Worm (Caenorhabditis elegans) whole organism, young adult: ENCODE results near the gene npr-41.
A peak's percentile ranks its signal among the peaks of the same experiment; 100 is the strongest.

Experiments
- B0035.1 ChIP-seq: sonication (generic microtip); optimal IDR thresholded peaks from 2 replicates; lab custom pipeline; 2016; ENCODE audit warnings: missing genetic modification characterization, mild to moderate bottlenecking, missing compliant biosample characterization, missing genotype, missing genetic modification reagents
- F10E7.11 ChIP-seq: sonication (generic microtip); optimal IDR thresholded peaks from 2 replicates; lab custom pipeline; 2017; ENCODE audit warnings: mild to moderate bottlenecking, missing genetic modification characterization, moderate library complexity, missing compliant biosample characterization
- F23B12.7 ChIP-seq: sonication (generic microtip); optimal IDR thresholded peaks from 2 replicates; lab custom pipeline; 2017; ENCODE audit warnings: missing genetic modification characterization, mild to moderate bottlenecking, missing compliant biosample characterization, antibody characterized with exemption, moderate library complexity; ENCODE audit not compliant: insufficient read depth
- F52B5.7 ChIP-seq: sonication (generic microtip); optimal IDR thresholded peaks from 2 replicates; lab custom pipeline; 2016; ENCODE audit warnings: mild to moderate bottlenecking, missing genetic modification characterization, missing compliant biosample characterization
- F57C9.4 ChIP-seq: sonication (generic microtip); optimal IDR thresholded peaks from 2 replicates; lab custom pipeline; 2017; ENCODE audit warnings: mild to moderate bottlenecking, missing genetic modification characterization, missing compliant biosample characterization
- K11D2.4 ChIP-seq: fragments of 200-800 bp; sonication (Bioruptor generic); IDR thresholded peaks from 2 replicates; pipeline ENCODE4 v1.3.6; 2022; ENCODE audit warnings: missing genetic modification reagents, missing genetic modification characterization, missing compliant biosample characterization
- T07F8.4 ChIP-seq: sonication (generic microtip); optimal IDR thresholded peaks from 2 replicates; lab custom pipeline; 2016; ENCODE audit warnings: mild to moderate bottlenecking, missing genetic modification characterization, moderate library complexity, missing compliant biosample characterization
- Y53F4B.3 ChIP-seq: fragments of 200-800 bp; sonication (Bioruptor generic); IDR thresholded peaks from 2 replicates; pipeline ENCODE4 v1.3.6; 2022; ENCODE audit warnings: missing genetic modification reagents, missing genetic modification characterization, missing compliant biosample characterization
- Y53G8AR.9 ChIP-seq: fragments of 200-800 bp; sonication (Bioruptor generic); conservative IDR thresholded peaks from 2 replicates; pipeline ENCODE4 v1.3.6; 2022; ENCODE audit warnings: missing genetic modification reagents, missing genetic modification characterization, missing compliant biosample characterization
- Y56A3A.18 ChIP-seq: fragments of 200-800 bp; sonication (Bioruptor generic); IDR thresholded peaks from 2 replicates; pipeline ENCODE4 v1.3.6; 2022; ENCODE audit warnings: missing genetic modification reagents, missing genetic modification characterization, missing compliant biosample characterization
- Y79H2A.3 ChIP-seq: fragments of 200-800 bp; sonication (Bioruptor generic); conservative IDR thresholded peaks from 2 replicates; pipeline ENCODE4 v1.3.6; 2022; ENCODE audit warnings: missing genetic modification reagents, missing genetic modification characterization, missing compliant biosample characterization
- attf-3 ChIP-seq: fragments of 200-800 bp; sonication (Bioruptor generic); conservative IDR thresholded peaks from 2 replicates; pipeline ENCODE4 v1.3.6; 2022; ENCODE audit warnings: missing genetic modification reagents, missing genetic modification characterization, missing compliant biosample characterization
- attf-5 ChIP-seq: fragments of 200-800 bp; sonication (Bioruptor generic); optimal IDR thresholded peaks from 2 replicates; lab custom pipeline; 2018; ENCODE audit warnings: mild to moderate bottlenecking, missing genetic modification characterization, missing compliant biosample characterization
- attf-6 ChIP-seq: fragments of 200-800 bp; sonication (Bioruptor generic); IDR thresholded peaks from 2 replicates; pipeline ENCODE4 v1.3.6; 2022; ENCODE audit warnings: missing genetic modification reagents, missing genetic modification characterization, missing compliant biosample characterization
- bed-2 ChIP-seq: fragments of 200-800 bp; sonication (Bioruptor generic); IDR thresholded peaks from 2 replicates; pipeline ENCODE4 v1.3.6; 2022; ENCODE audit warnings: missing genetic modification reagents, missing genetic modification characterization, missing compliant biosample characterization
- ceh-58 ChIP-seq: fragments of 200-800 bp; sonication (Bioruptor generic); IDR thresholded peaks from 2 replicates; pipeline ENCODE4 v1.3.6; 2022; ENCODE audit warnings: missing genetic modification characterization, missing compliant biosample characterization
- ceh-91 ChIP-seq: fragments of 200-800 bp; sonication (Bioruptor generic); IDR thresholded peaks from 2 replicates; pipeline ENCODE4 v1.3.6; 2022; ENCODE audit warnings: missing genetic modification reagents, missing genetic modification characterization, missing compliant biosample characterization
- chd-7 ChIP-seq: sonication (generic microtip); optimal IDR thresholded peaks from 2 replicates; lab custom pipeline; 2016; ENCODE audit warnings: mild to moderate bottlenecking, missing genetic modification characterization, moderate library complexity, missing compliant biosample characterization
- dox-1 ChIP-seq: fragments of 200-800 bp; sonication (Bioruptor generic); IDR thresholded peaks from 2 replicates; pipeline ENCODE4 v1.3.6; 2022; ENCODE audit warnings: missing genetic modification reagents, missing genetic modification characterization, missing compliant biosample characterization
- egl-44 ChIP-seq: fragments of 200-800 bp; sonication (Bioruptor generic); IDR thresholded peaks from 2 replicates; pipeline ENCODE4 v1.3.6; 2022; ENCODE audit warnings: missing genetic modification reagents, missing genetic modification characterization, missing compliant biosample characterization
- gei-17 ChIP-seq: fragments of 200-800 bp; sonication (Bioruptor generic); optimal IDR thresholded peaks from 2 replicates; lab custom pipeline; 2018; ENCODE audit warnings: mild to moderate bottlenecking, missing genetic modification characterization, missing compliant biosample characterization
- hlh-26 ChIP-seq: fragments of 200-800 bp; sonication (Bioruptor generic); conservative IDR thresholded peaks from 2 replicates; pipeline ENCODE4 v1.3.6; 2022; ENCODE audit warnings: missing genetic modification reagents, missing genetic modification characterization, missing compliant biosample characterization
- hmg-1.2 ChIP-seq: fragments of 200-800 bp; sonication (Bioruptor generic); IDR thresholded peaks from 2 replicates; pipeline ENCODE4 v1.3.6; 2022; ENCODE audit warnings: missing genetic modification reagents, missing genetic modification characterization, missing compliant biosample characterization
- hrde-1 ChIP-seq: sonication (generic microtip); optimal IDR thresholded peaks from 2 replicates; lab custom pipeline; 2016; ENCODE audit warnings: missing genetic modification characterization, mild to moderate bottlenecking, missing compliant biosample characterization, moderate library complexity, missing genotype, missing genetic modification reagents, borderline replicate concordance
- hsf-1 ChIP-seq: fragments of 200-800 bp; sonication (Bioruptor generic); IDR thresholded peaks from 2 replicates; pipeline ENCODE4 v1.3.6; 2022; ENCODE audit warnings: missing genetic modification reagents, missing genetic modification characterization, missing compliant biosample characterization
- let-607 ChIP-seq, 2 experiments: fragments of 200-800 bp in 1 of 2; sonication (Bioruptor generic) in 1 of 2; sonication (generic microtip) in 1 of 2; optimal IDR thresholded peaks; 2 replicates each; lab custom pipeline; 2016 to 2018; ENCODE audit warnings: mild to moderate bottlenecking in 2 of 2, missing compliant biosample characterization in 2 of 2, missing genetic modification characterization in 2 of 2, moderate library complexity in 2 of 2, missing genotype in 1 of 2
- lin-26 ChIP-seq: fragments of 200-800 bp; sonication (Bioruptor generic); IDR thresholded peaks from 2 replicates; pipeline ENCODE4 v1.3.6; 2022; ENCODE audit warnings: missing genetic modification reagents, missing genetic modification characterization, missing compliant biosample characterization
- lin-40 ChIP-seq: sonication (generic microtip); optimal IDR thresholded peaks from 2 replicates; lab custom pipeline; 2016; ENCODE audit warnings: missing genetic modification characterization, mild to moderate bottlenecking, missing compliant biosample characterization, missing genotype, missing genetic modification reagents
- lsl-1 ChIP-seq: fragments of 200-800 bp; sonication (Bioruptor generic); optimal IDR thresholded peaks from 2 replicates; lab custom pipeline; 2018; ENCODE audit warnings: mild to moderate bottlenecking, missing genetic modification characterization, moderate library complexity, missing compliant biosample characterization
- madf-3 ChIP-seq: fragments of 200-800 bp; sonication (Bioruptor generic); IDR thresholded peaks from 2 replicates; pipeline ENCODE4 v1.3.6; 2022; ENCODE audit warnings: missing genetic modification reagents, missing genetic modification characterization, missing compliant biosample characterization
- madf-8 ChIP-seq: fragments of 200-800 bp; sonication (Bioruptor generic); conservative IDR thresholded peaks from 2 replicates; pipeline ENCODE4 v1.3.6; 2022; ENCODE audit warnings: missing genetic modification reagents, missing genetic modification characterization, missing compliant biosample characterization
- mxl-1 ChIP-seq: sonication (generic microtip); optimal IDR thresholded peaks from 2 replicates; lab custom pipeline; 2016; ENCODE audit warnings: missing genetic modification characterization, missing compliant biosample characterization
- nfya-2 ChIP-seq: fragments of 200-800 bp; sonication (Bioruptor generic); IDR thresholded peaks from 2 replicates; pipeline ENCODE4 v1.3.6; 2022; ENCODE audit warnings: missing genetic modification reagents, missing genetic modification characterization, missing compliant biosample characterization
- nhr-179 ChIP-seq: sonication (generic microtip); optimal IDR thresholded peaks from 2 replicates; lab custom pipeline; 2016; ENCODE audit warnings: mild to moderate bottlenecking, missing genetic modification characterization, missing compliant biosample characterization
- pbrm-1 ChIP-seq: fragments of 200-800 bp; sonication (Bioruptor generic); IDR thresholded peaks from 2 replicates; pipeline ENCODE4 v1.3.6; 2022; ENCODE audit warnings: missing genetic modification reagents, missing genetic modification characterization, missing compliant biosample characterization
- pha-4 ChIP-seq: fragments of 150-350 bp; sonication (generic microtip); optimal IDR thresholded peaks from 2 replicates; lab custom pipeline; 2014; ENCODE audit warnings: missing biosample characterization, missing genetic modification reagents, missing genetic modification characterization
- rcor-1 ChIP-seq: fragments of 200-800 bp; sonication (Bioruptor generic); IDR thresholded peaks from 2 replicates; pipeline ENCODE4 v1.3.6; 2022; ENCODE audit warnings: missing genetic modification reagents, missing genetic modification characterization, missing compliant biosample characterization
- rec-8 ChIP-seq, 2 experiments: sonication (generic microtip); optimal IDR thresholded peaks; 2 replicates each; lab custom pipeline; 2016; ENCODE audit warnings: mild to moderate bottlenecking in 2 of 2, missing genetic modification characterization in 2 of 2, missing genetic modification reagents in 2 of 2, missing genotype in 2 of 2, missing biosample characterization in 1 of 2, missing compliant biosample characterization in 1 of 2, moderate library complexity in 1 of 2
- sea-2 ChIP-seq: fragments of 200-800 bp; sonication (Bioruptor generic); IDR thresholded peaks from 2 replicates; pipeline ENCODE4 v1.3.6; 2022; ENCODE audit warnings: missing genetic modification characterization, missing compliant biosample characterization
- sptf-2 ChIP-seq: fragments of 200-800 bp; sonication (Bioruptor generic); optimal IDR thresholded peaks from 2 replicates; lab custom pipeline; 2018; ENCODE audit warnings: mild to moderate bottlenecking, missing genetic modification characterization, missing compliant biosample characterization
- tbp1 ChIP-seq: fragments of 200-800 bp; sonication (Bioruptor generic); optimal IDR thresholded peaks from 2 replicates; lab custom pipeline; 2018; ENCODE audit warnings: mild to moderate bottlenecking, missing genetic modification characterization, missing compliant biosample characterization
- unc-130 ChIP-seq: sonication (generic microtip); optimal IDR thresholded peaks from 2 replicates; lab custom pipeline; 2016; ENCODE audit warnings: missing genetic modification reagents, missing genetic modification characterization, missing compliant biosample characterization
- ztf-18 ChIP-seq: sonication (generic microtip); optimal IDR thresholded peaks from 2 replicates; lab custom pipeline; 2016; ENCODE audit warnings: missing genotype, mild to moderate bottlenecking, missing genetic modification characterization, missing compliant biosample characterization
- ztf-22 ChIP-seq: fragments of 200-800 bp; sonication (Bioruptor generic); optimal IDR thresholded peaks from 2 replicates; lab custom pipeline; 2018; ENCODE audit warnings: mild to moderate bottlenecking, missing genetic modification characterization, moderate library complexity, missing compliant biosample characterization
- ztf-25 ChIP-seq: fragments of 200-800 bp; sonication (Bioruptor generic); IDR thresholded peaks from 2 replicates; pipeline ENCODE4 v1.3.6; 2022; ENCODE audit warnings: missing genetic modification reagents, missing genetic modification characterization, missing compliant biosample characterization
- ztf-28 ChIP-seq: fragments of 200-800 bp; sonication (Bioruptor generic); IDR thresholded peaks from 2 replicates; pipeline ENCODE4 v1.3.6; 2022; ENCODE audit warnings: missing genetic modification reagents, missing genetic modification characterization, missing compliant biosample characterization
- ztf-3 ChIP-seq: fragments of 200-800 bp; sonication (Bioruptor generic); optimal IDR thresholded peaks from 2 replicates; lab custom pipeline; 2018; ENCODE audit warnings: mild to moderate bottlenecking, missing genetic modification characterization, missing compliant biosample characterization

The npr-41 gene

DNA sequence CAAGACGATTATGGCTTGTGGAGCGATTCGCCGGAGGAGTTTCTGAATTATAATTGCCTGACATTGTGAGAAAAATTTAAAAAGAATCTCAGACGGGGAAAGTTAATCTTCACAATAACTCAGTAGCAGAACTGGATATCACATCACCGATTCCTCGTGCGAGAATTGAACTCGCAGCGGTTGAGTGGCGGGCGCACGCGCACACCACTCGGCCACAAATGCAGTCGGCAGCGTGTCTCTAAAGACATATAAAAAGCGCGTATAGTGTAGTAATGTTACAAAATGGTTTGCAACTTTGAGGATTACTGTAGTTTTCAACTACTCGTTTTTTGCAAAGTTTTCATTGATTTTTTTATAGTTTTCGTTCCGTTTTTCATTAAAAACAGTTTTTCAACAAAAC is 25.9 kb upstream of the npr-41 start (continued):
- TF ChIP-seq ztf-22 (GFP tag; lab: Kevin White, UChicago) (peak; percentile 57), hlh-26 (GFP tag; lab: Robert Waterston, UW) (0 out of 2 replicates have a peak, but pooled peaks have one; percentile 25), madf-8 (GFP tag; lab: Robert Waterston, UW) (peak; percentile 49), hrde-1 (tag; lab: Kevin White, UChicago) (peak; percentile 77), tbp1 (GFP tag; lab: Kevin White, UChicago) (peak; percentile 100), nfya-2 (GFP tag; lab: Robert Waterston, UW) (0 out of 2 replicates have a peak, but pooled peaks have one; percentile 46), attf-3 (GFP tag; lab: Robert Waterston, UW) (peak; percentile 71), chd-7 (peak; percentile 93), F52B5.7 (tag; lab: Kevin White, UChicago) (peak; percentile 98), F10E7.11 (peak; percentile 92), ceh-58 (GFP tag; lab: Robert Waterston, UW) (peak; percentile 87; the same call in 1 of the 2 replicates), ceh-91 (GFP tag; lab: Robert Waterston, UW) (peak; percentile 58; the same call in 1 of the 2 replicates), rec-8 (tag; optimal IDR thresholded peaks at IDR 0.05; lab: Kevin White, UChicago) (peak; percentile 92 to 98), let-607 (tag; optimal IDR thresholded peaks at IDR 0.05; lab: Kevin White, UChicago) (peak; percentile 67 to 78), Y56A3A.18 (GFP tag; lab: Robert Waterston, UW) (peak; percentile 88), mxl-1 (tag; lab: Kevin White, UChicago) (peak; percentile 98), B0035.1 (tag; lab: Kevin White, UChicago) (peak; percentile 76), hsf-1 (GFP tag; lab: Robert Waterston, UW) (peak; percentile 64; the same call in 1 of the 2 replicates), lsl-1 (GFP tag; lab: Kevin White, UChicago) (peak; percentile 82), Y53G8AR.9 (GFP tag; lab: Robert Waterston, UW) (peak; percentile 83; the same call in 1 of the 2 replicates), bed-2 (GFP tag; lab: Robert Waterston, UW) (no peak), ztf-25 (peak; percentile 97), unc-130 (peak; percentile 62), nhr-179 (tag; lab: Kevin White, UChicago) (peak; percentile 75), K11D2.4 (GFP tag; lab: Robert Waterston, UW) (peak; percentile 72), lin-26 (GFP tag; lab: Robert Waterston, UW) (peak; percentile 99), F57C9.4 (tag; lab: Kevin White, UChicago) (peak; percentile 72), pha-4 (tag; lab: Kevin White, UChicago) (no peak), sptf-2 (GFP tag; lab: Kevin White, UChicago) (peak; percentile 98), T07F8.4 (tag; lab: Kevin White, UChicago) (peak; percentile 93), attf-6 (GFP tag; lab: Robert Waterston, UW) (peak; percentile 79), ztf-18 (tag; lab: Kevin White, UChicago) (peak; percentile 89), rcor-1 (GFP tag; lab: Robert Waterston, UW) (peak; percentile 88), dox-1 (peak; percentile 94), hmg-1.2 (GFP tag; lab: Robert Waterston, UW) (peak; percentile 85), ztf-28 (GFP tag; lab: Robert Waterston, UW) (peak; percentile 75; the same call in 1 of the 2 replicates), Y53F4B.3 (GFP tag; lab: Robert Waterston, UW) (peak; percentile 83), pbrm-1 (peak; percentile 91), egl-44 (GFP tag; lab: Robert Waterston, UW) (peak; percentile 97), attf-5 (GFP tag; lab: Kevin White, UChicago) (peak; percentile 91), Y79H2A.3 (GFP tag; lab: Robert Waterston, UW) (peak; percentile 61; the same call in 1 of the 2 replicates), lin-40 (peak; percentile 66), gei-17 (peak; percentile 47), F23B12.7 (tag; lab: Kevin White, UChicago) (peak; percentile 89), madf-3 (0 out of 2 replicates have a peak, but pooled peaks have one; percentile 44), sea-2 (peak; percentile 86), ztf-3 (GFP tag; lab: Kevin White, UChicago) (peak; percentile 41)
